Worm (Caenorhabditis elegans) whole organism, L4/young adult: ENCODE results near the gene nhr-176.

ENCODE experiments used
- W03F9.2 ChIP-seq: fragments of 150-350 bp; optimal IDR thresholded peaks from 2 replicates; lab custom pipeline; 2014; ENCODE audit warnings: missing biosample characterization, missing genetic modification characterization
- dao-5 ChIP-seq: sonication (generic microtip); optimal IDR thresholded peaks from 2 replicates; lab custom pipeline; 2016; ENCODE audit warnings: missing genotype, missing genetic modification characterization, moderate library complexity, missing compliant biosample characterization
- him-1 ChIP-seq: sonication (generic microtip); optimal IDR thresholded peaks from 2 replicates; lab custom pipeline; 2016; ENCODE audit warnings: missing genotype, missing genetic modification reagents, missing genetic modification characterization, missing compliant biosample characterization

DNA sequence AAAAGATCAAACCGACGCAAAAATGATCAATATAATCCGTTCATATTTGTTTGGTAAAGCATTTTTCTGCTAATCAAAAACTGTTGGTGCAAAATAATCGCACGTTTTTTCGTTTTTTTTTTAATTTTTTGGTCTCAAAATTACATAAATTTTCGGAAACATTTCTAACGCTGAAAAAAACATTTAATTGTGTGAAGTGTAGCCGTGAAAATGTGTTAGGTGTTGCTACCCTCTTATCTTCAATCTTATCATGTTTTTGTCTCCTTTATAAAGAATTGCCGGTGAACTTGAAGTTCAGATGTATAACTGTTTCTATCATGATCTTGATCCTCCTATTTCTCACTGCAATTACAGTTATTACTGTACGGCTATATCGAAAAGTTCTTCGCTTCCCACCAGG, 2.2 kb upstream of the nhr-176 start, which contains the start of gene cyp-35D1:
- TF ChIP-seq him-1 (tag; lab: Kevin White, UChicago) = no peak
- no peak for TF ChIP-seq W03F9.2 (tag; lab: Kevin White, UChicago)
- no peak for TF ChIP-seq dao-5 (tag; lab: Kevin White, UChicago)
